Worm (Caenorhabditis elegans): ENCODE data around the gene tbx-34.

The tbx-34 gene

ce11 chrIII:11236788-11237187 is 18.7 kb upstream of the tbx-34 start, which contains the start of the genes Y47D3A.14 and aakb-2 (continued):
- TF ChIP-seq xnd-1 (tag; optimal IDR thresholded peaks at IDR 0.05) (no peak), dpl-1 (GFP tag; optimal IDR thresholded peaks at IDR 0.05) (no peak), Y79H2A.3 (GFP tag; conservative IDR thresholded peaks at IDR 0.05) (no peak), rpc-1 (optimal IDR thresholded peaks at IDR 0.05) (peak; percentile 19), rpc-1 (tag; optimal IDR thresholded peaks at IDR 0.05) (no peak), mcd-1 (GFP tag; IDR thresholded peaks at IDR 0.05) (peak; percentile 53), nhr-90 (tag; optimal IDR thresholded peaks at IDR 0.05) (no peak), ama-1 (optimal IDR thresholded peaks at IDR 0.05) (no peak), ama-1 (GFP tag; optimal IDR thresholded peaks at IDR 0.05) (no peak), efl-1 (GFP tag; optimal IDR thresholded peaks at IDR 0.05) (no peak), egl-44 (GFP tag; IDR thresholded peaks at IDR 0.05) (no peak), madf-6 (GFP tag; IDR thresholded peaks at IDR 0.05) (no peak), lir-1 (GFP tag; conservative IDR thresholded peaks at IDR 0.05) (no peak), hlh-12 (tag; optimal IDR thresholded peaks at IDR 0.05) (no peak), lag-1 (GFP tag; IDR thresholded peaks at IDR 0.05) (no peak), zim-3 (tag; optimal IDR thresholded peaks at IDR 0.05) (no peak), bed-1 (GFP tag; IDR thresholded peaks at IDR 0.05) (no peak), ceh-91 (GFP tag; IDR thresholded peaks at IDR 0.05) (no peak), lsy-27 (tag; optimal IDR thresholded peaks at IDR 0.05; ENCODE audit: borderline replicate concordance, insufficient read depth) (no peak), chd-7 (tag; optimal IDR thresholded peaks at IDR 0.05) (no peak), attf-5 (GFP tag; optimal IDR thresholded peaks at IDR 0.05) (peak; percentile 73), rec-8 (tag; optimal IDR thresholded peaks at IDR 0.05) (no peak), die-1 (tag; optimal IDR thresholded peaks at IDR 0.05) (no peak), ZK185.1 (tag; optimal IDR thresholded peaks at IDR 0.05; ENCODE audit: poor library complexity, severe bottlenecking) (no peak), cebp-1 (GFP tag; IDR thresholded peaks at IDR 0.05) (no peak), cebp-1 (tag; optimal IDR thresholded peaks at IDR 0.05) (no peak), lin-35 (GFP tag; optimal IDR thresholded peaks at IDR 0.05) (no peak), lin-54 (GFP tag; optimal IDR thresholded peaks at IDR 0.05) (no peak), ztf-22 (GFP tag; optimal IDR thresholded peaks at IDR 0.05) (no peak), snpc-3.4 (tag; optimal IDR thresholded peaks at IDR 0.05) (peak; percentile 39), hmg-1.2 (GFP tag; IDR thresholded peaks at IDR 0.05) (peak; percentile 13; the same call in 1 of the 2 replicates)

- TF ChIP-seq efl-1 (GFP tag; optimal IDR thresholded peaks at IDR 0.05) (no peak), snpc-1.1 (tag; optimal IDR thresholded peaks at IDR 0.05; ENCODE audit: insufficient read depth) (no peak), Y53F4B.3 (GFP tag; IDR thresholded peaks at IDR 0.05) (no peak), lin-35 (GFP tag; optimal IDR thresholded peaks at IDR 0.05) (no peak), cebp-2 (GFP tag; IDR thresholded peaks at IDR 0.05) (no peak), nhr-90 (tag; optimal IDR thresholded peaks at IDR 0.05) (no peak), somi-1 (GFP tag; optimal IDR thresholded peaks at IDR 0.05) (no peak), mel-28 (tag; optimal IDR thresholded peaks at IDR 0.05; ENCODE audit: borderline replicate concordance) (no peak), B0035.1 (tag; optimal IDR thresholded peaks at IDR 0.05) (no peak), nfya-1 (tag; optimal IDR thresholded peaks at IDR 0.05; ENCODE audit: borderline replicate concordance, insufficient read depth) (no peak), rcor-1 (GFP tag; IDR thresholded peaks at IDR 0.05) (no peak), D2030.7 (GFP tag; IDR thresholded peaks at IDR 0.05) (no peak), hrde-1 (tag; optimal IDR thresholded peaks at IDR 0.05; ENCODE audit: borderline replicate concordance) (no peak), Y56A3A.18 (GFP tag; IDR thresholded peaks at IDR 0.05) (no peak)
Observed at ce11 chrIII:11234742-11235141, 16.7 kb upstream of the tbx-34 start, which contains the start of gene Y47D3A.34. Y47D3A.34 (minus strand) TSS chrIII:11234861.
